Worm (Caenorhabditis elegans): Measurements from ENCODE around the gene B0238.9.

DNA sequence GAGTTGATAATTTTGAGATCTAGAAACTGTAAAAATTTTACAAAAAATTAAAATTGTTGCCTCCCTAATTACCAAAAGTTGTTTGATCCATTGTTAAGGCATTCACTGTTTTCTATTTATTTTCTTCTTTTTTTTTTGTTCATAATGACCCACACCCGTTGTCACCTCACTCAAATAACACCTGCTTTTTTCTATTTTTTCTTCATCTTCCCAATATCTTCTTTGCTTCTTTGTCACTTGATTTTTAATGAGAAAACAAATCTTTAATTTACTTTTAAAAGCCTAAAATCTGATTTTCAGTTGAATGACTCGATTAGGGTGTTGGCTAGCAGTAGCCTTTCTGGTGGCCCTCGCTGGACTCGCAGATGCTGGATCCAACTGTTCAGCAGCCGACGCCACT, 25.5 kb upstream of the B0238.9 start, which contains the start of gene ncx-2:
- no peak for TF ChIP-seq aly-2 (tag; optimal IDR thresholded peaks at IDR 0.05)
- TF ChIP-seq dpl-1 (GFP tag; optimal IDR thresholded peaks at IDR 0.05): no peak
- TF ChIP-seq alr-1 (tag; optimal IDR thresholded peaks at IDR 0.05; ENCODE audit: borderline replicate concordance): no peak
- TF ChIP-seq lin-13 (GFP tag; optimal IDR thresholded peaks at IDR 0.05): no peak
- no peak for TF ChIP-seq nhr-11 (tag; optimal IDR thresholded peaks at IDR 0.05)
- TF ChIP-seq fkh-10 (GFP tag; optimal IDR thresholded peaks at IDR 0.05): no peak

Measured in whole organism, L1 larva.